Fruit fly (Drosophila melanogaster) whole organism, embryonic: ENCODE measurements around the gene fne.

Source experiments
- CG10321 ChIP-seq: fragments of 200-800 bp; sonication (Bioruptor generic); IDR thresholded peaks from 2 replicates; pipeline ENCODE4 v1.3.6; 2022; ENCODE audit warnings: missing biosample characterization, missing genetic modification characterization
- CG11560 ChIP-seq: fragments of 200-800 bp; sonication (Bioruptor generic); IDR thresholded peaks from 3 replicates; pipeline ENCODE4 v1.3.6; 2022; ENCODE audit warnings: missing biosample characterization, missing genetic modification characterization
- CG12299 ChIP-seq: fragments of 200-800 bp; sonication (Bioruptor generic); optimal IDR thresholded peaks from 2 replicates; lab custom pipeline; 2018; ENCODE audit warnings: missing biosample characterization, mild to moderate bottlenecking, missing genetic modification characterization
- CG13894 ChIP-seq: fragments of 200-800 bp; sonication (Bioruptor generic); optimal IDR thresholded peaks from 3 replicates; lab custom pipeline; 2018; ENCODE audit warnings: missing biosample characterization, mild to moderate bottlenecking, missing genetic modification characterization, moderate library complexity
- CG16815 ChIP-seq: fragments of 200-800 bp; sonication (Bioruptor generic); optimal IDR thresholded peaks from 3 replicates; lab custom pipeline; 2017; ENCODE audit warnings: missing biosample characterization, mild to moderate bottlenecking, missing genetic modification characterization
- CG17359 ChIP-seq: fragments of 200-800 bp; sonication (Bioruptor generic); optimal IDR thresholded peaks from 3 replicates; lab custom pipeline; 2018; ENCODE audit warnings: missing biosample characterization, mild to moderate bottlenecking, missing genetic modification characterization, moderate library complexity
- CG18619 ChIP-seq: fragments of 200-800 bp; sonication (Bioruptor generic); optimal IDR thresholded peaks from 3 replicates; lab custom pipeline; 2017; ENCODE audit warnings: missing biosample characterization, mild to moderate bottlenecking, missing genetic modification characterization
- CG2202 ChIP-seq: fragments of 200-800 bp; sonication (Bioruptor generic); optimal IDR thresholded peaks from 2 replicates; lab custom pipeline; 2018; ENCODE audit warnings: missing biosample characterization, mild to moderate bottlenecking, missing genetic modification characterization
- CG2678 ChIP-seq: fragments of 200-800 bp; sonication (Bioruptor generic); optimal IDR thresholded peaks from 3 replicates; lab custom pipeline; 2019; ENCODE audit warnings: missing biosample characterization, mild to moderate bottlenecking, missing genetic modification characterization, moderate library complexity
- CG4424 ChIP-seq: fragments of 200-800 bp; sonication (Bioruptor generic); optimal IDR thresholded peaks from 3 replicates; lab custom pipeline; 2016; ENCODE audit warnings: missing biosample characterization, missing genetic modification characterization
- CG4730 ChIP-seq: fragments of 200-800 bp; sonication (Bioruptor generic); IDR thresholded peaks from 2 replicates; pipeline ENCODE4 v1.3.6; 2022; ENCODE audit warnings: missing biosample characterization, missing genetic modification characterization
- CG6654 ChIP-seq: fragments of 200-800 bp; sonication (Bioruptor generic); optimal IDR thresholded peaks from 2 replicates; lab custom pipeline; 2017; ENCODE audit warnings: missing biosample characterization, mild to moderate bottlenecking, missing genetic modification characterization
- CG7556 ChIP-seq: fragments of 200-800 bp; sonication (Bioruptor generic); optimal IDR thresholded peaks from 2 replicates; lab custom pipeline; 2017; ENCODE audit warnings: missing biosample characterization, mild to moderate bottlenecking, missing genetic modification characterization
- CG8944 ChIP-seq: fragments of 200-800 bp; sonication (Bioruptor generic); optimal IDR thresholded peaks from 3 replicates; lab custom pipeline; 2016; ENCODE audit warnings: missing biosample characterization, missing genetic modification characterization
- D19A ChIP-seq: fragments of 200-800 bp; optimal IDR thresholded peaks from 3 replicates; lab custom pipeline; 2019; ENCODE audit warnings: missing biosample characterization, mild to moderate bottlenecking, missing genetic modification characterization, moderate library complexity
- Dek ChIP-seq: fragments of 200-800 bp; sonication (Bioruptor generic); optimal IDR thresholded peaks from 3 replicates; lab custom pipeline; 2019; ENCODE audit warnings: missing biosample characterization, mild to moderate bottlenecking, missing genetic modification characterization, moderate library complexity
- Dfd ChIP-seq, 2 experiments: fragments of >200 bp; optimal IDR thresholded peaks; 2 replicates each; lab custom pipeline; 2017; ENCODE audit warnings: missing biosample characterization in 2 of 2, missing genetic modification characterization in 2 of 2
- Ets65A ChIP-seq: fragments of 200-800 bp; sonication (Bioruptor generic); peaks from one replicate; lab custom pipeline; 2016; ENCODE audit warnings: missing biosample characterization, missing genetic modification characterization
- Fer3 ChIP-seq: fragments of 200-800 bp; sonication (Bioruptor generic); optimal IDR thresholded peaks from 2 replicates; lab custom pipeline; 2018; ENCODE audit warnings: missing biosample characterization, mild to moderate bottlenecking, missing genetic modification characterization, moderate library complexity
- Gug ChIP-seq: fragments of 200-800 bp; sonication (Bioruptor generic); IDR thresholded peaks from 4 replicates; pipeline ENCODE4 v1.3.6; 2022; ENCODE audit warnings: missing biosample characterization, missing genetic modification characterization
- HLHmδ ChIP-seq: fragments of 200-800 bp; sonication (Bioruptor generic); optimal IDR thresholded peaks from 2 replicates; lab custom pipeline; 2018; ENCODE audit warnings: missing biosample characterization, mild to moderate bottlenecking, missing genetic modification characterization, moderate library complexity
- Hand ChIP-seq: fragments of 200-800 bp; sonication (Bioruptor generic); optimal IDR thresholded peaks from 2 replicates; lab custom pipeline; 2017; ENCODE audit warnings: mild to moderate bottlenecking, missing biosample characterization, missing genetic modification reagents, missing genetic modification characterization
- Hey ChIP-seq: fragments of 200-800 bp; sonication (Bioruptor generic); optimal IDR thresholded peaks from 3 replicates; lab custom pipeline; 2018; ENCODE audit warnings: missing biosample characterization, mild to moderate bottlenecking, missing genetic modification characterization
- Hmr ChIP-seq: fragments of 200-800 bp; sonication (Bioruptor generic); optimal IDR thresholded peaks from 3 replicates; lab custom pipeline; 2017; ENCODE audit warnings: mild to moderate bottlenecking, missing biosample characterization, missing genetic modification reagents, missing genetic modification characterization
- Hr3 ChIP-seq: fragments of 200-800 bp; sonication (Bioruptor generic); optimal IDR thresholded peaks from 3 replicates; lab custom pipeline; 2016; ENCODE audit warnings: missing biosample characterization, missing genetic modification characterization
- Hr78 ChIP-seq, 2 experiments: fragments of 200-800 bp in 1 of 2; fragments of >200 bp in 1 of 2; sonication (Bioruptor generic) in 1 of 2; optimal IDR thresholded peaks; 2 replicates each; lab custom pipeline; 2017 to 2019; ENCODE audit warnings: missing biosample characterization in 2 of 2, missing genetic modification characterization in 2 of 2, mild to moderate bottlenecking in 1 of 2, moderate library complexity in 1 of 2
- Nf-YB ChIP-seq: fragments of 200-800 bp; sonication (Bioruptor generic); optimal IDR thresholded peaks from 3 replicates; lab custom pipeline; 2019; ENCODE audit warnings: missing biosample characterization, mild to moderate bottlenecking, missing genetic modification characterization, moderate library complexity
- Oli ChIP-seq: fragments of 200-800 bp; sonication (Bioruptor generic); optimal IDR thresholded peaks from 2 replicates; lab custom pipeline; 2018; ENCODE audit warnings: missing biosample characterization, mild to moderate bottlenecking, missing genetic modification characterization, moderate library complexity
- Pdp1 ChIP-seq, 2 experiments: fragments of 200-800 bp; sonication (Bioruptor generic); optimal IDR thresholded peaks; 3 replicates each; lab custom pipeline; 2016; ENCODE audit warnings: missing biosample characterization in 2 of 2, missing genetic modification characterization in 2 of 2, mild to moderate bottlenecking in 1 of 2, moderate library complexity in 1 of 2
- Ssrp ChIP-seq: fragments of 200-800 bp; sonication (Bioruptor generic); optimal IDR thresholded peaks from 2 replicates; lab custom pipeline; 2018; ENCODE audit warnings: missing biosample characterization, mild to moderate bottlenecking, missing genetic modification characterization, moderate library complexity
- bcd ChIP-seq: fragments of 200-800 bp; sonication (Bioruptor generic); optimal IDR thresholded peaks from 2 replicates; lab custom pipeline; 2017; ENCODE audit warnings: missing biosample characterization, mild to moderate bottlenecking, missing genetic modification characterization
- caup ChIP-seq: fragments of 200-800 bp; sonication (Bioruptor generic); optimal IDR thresholded peaks from 3 replicates; lab custom pipeline; 2017; ENCODE audit warnings: missing biosample characterization, mild to moderate bottlenecking, missing genetic modification characterization, moderate library complexity; ENCODE audit not compliant: severe bottlenecking
- chinmo ChIP-seq: fragments of 200-800 bp; sonication (Bioruptor generic); IDR thresholded peaks from 4 replicates; pipeline ENCODE4 v1.3.6; 2022; ENCODE audit warnings: missing biosample characterization, missing genetic modification characterization; ENCODE audit not compliant: partially characterized antibody
- crol ChIP-seq: fragments of 200-800 bp; sonication (Bioruptor generic); IDR thresholded peaks from 2 replicates; pipeline ENCODE4 v1.3.6; 2022; ENCODE audit warnings: missing biosample characterization, missing genetic modification characterization
- cwo ChIP-seq: fragments of 200-800 bp; sonication (Bioruptor generic); optimal IDR thresholded peaks from 3 replicates; lab custom pipeline; 2017; ENCODE audit warnings: missing biosample characterization, missing genetic modification characterization, mild to moderate bottlenecking, moderate library complexity, missing genetic modification reagents
- danr ChIP-seq: fragments of 200-800 bp; sonication (Bioruptor generic); IDR thresholded peaks from 2 replicates; pipeline ENCODE4 v1.3.6; 2022; ENCODE audit warnings: missing biosample characterization, missing genetic modification characterization
- dmrt11E ChIP-seq: fragments of 200-800 bp; sonication (Bioruptor generic); optimal IDR thresholded peaks from 3 replicates; lab custom pipeline; 2018; ENCODE audit warnings: missing biosample characterization, mild to moderate bottlenecking, missing genetic modification characterization, moderate library complexity
- ewg ChIP-seq: fragments of 200-800 bp; sonication (Bioruptor generic); optimal IDR thresholded peaks from 3 replicates; lab custom pipeline; 2017; ENCODE audit warnings: mild to moderate bottlenecking, missing biosample characterization, missing genetic modification reagents, missing genetic modification characterization
- exex ChIP-seq: fragments of 200-800 bp; sonication (Bioruptor generic); optimal IDR thresholded peaks from 4 replicates; lab custom pipeline; 2018; ENCODE audit warnings: missing biosample characterization, mild to moderate bottlenecking, missing genetic modification characterization, moderate library complexity
- jumu ChIP-seq: fragments of 200-800 bp; sonication (Bioruptor generic); optimal IDR thresholded peaks from 3 replicates; lab custom pipeline; 2016; ENCODE audit warnings: missing biosample characterization, missing genetic modification characterization
- pros ChIP-seq: fragments of 200-800 bp; sonication (Bioruptor generic); optimal IDR thresholded peaks from 3 replicates; lab custom pipeline; 2019; ENCODE audit warnings: missing biosample characterization, mild to moderate bottlenecking, missing genetic modification characterization, moderate library complexity
- row ChIP-seq: fragments of 200-800 bp; sonication (Bioruptor generic); IDR thresholded peaks from 3 replicates; pipeline ENCODE4 v1.3.6; 2022; ENCODE audit warnings: missing biosample characterization, missing genetic modification characterization
- scrt ChIP-seq: fragments of 200-800 bp; sonication (Bioruptor generic); optimal IDR thresholded peaks from 2 replicates; lab custom pipeline; 2018; ENCODE audit warnings: missing biosample characterization, mild to moderate bottlenecking, missing genetic modification characterization, moderate library complexity
- sim ChIP-seq: fragments of 200-800 bp; sonication (Bioruptor generic); IDR thresholded peaks from 2 replicates; pipeline ENCODE4 v1.3.6; 2022; ENCODE audit warnings: missing biosample characterization, missing genetic modification characterization
- unpg ChIP-seq: fragments of 200-800 bp; sonication (Bioruptor generic); optimal IDR thresholded peaks from 3 replicates; lab custom pipeline; 2018; ENCODE audit warnings: missing biosample characterization, mild to moderate bottlenecking, missing genetic modification characterization, moderate library complexity
- vnd ChIP-seq: fragments of 200-800 bp; sonication (Bioruptor generic); IDR thresholded peaks from 3 replicates; pipeline ENCODE4 v1.3.6; 2022; ENCODE audit warnings: missing biosample characterization, missing genetic modification characterization; ENCODE audit not compliant: partially characterized antibody
- vvl ChIP-seq: fragments of 200-800 bp; sonication (Bioruptor generic); IDR thresholded peaks from 2 replicates; pipeline ENCODE4 v1.3.6; 2022; ENCODE audit warnings: missing biosample characterization, missing genetic modification characterization
- zen2 ChIP-seq: fragments of 200-800 bp; sonication (Bioruptor generic); IDR thresholded peaks from 3 replicates; pipeline ENCODE4 v1.3.6; 2022; ENCODE audit warnings: missing biosample characterization, missing genetic modification characterization; ENCODE audit not compliant: partially characterized antibody

Gene fne

DNA sequence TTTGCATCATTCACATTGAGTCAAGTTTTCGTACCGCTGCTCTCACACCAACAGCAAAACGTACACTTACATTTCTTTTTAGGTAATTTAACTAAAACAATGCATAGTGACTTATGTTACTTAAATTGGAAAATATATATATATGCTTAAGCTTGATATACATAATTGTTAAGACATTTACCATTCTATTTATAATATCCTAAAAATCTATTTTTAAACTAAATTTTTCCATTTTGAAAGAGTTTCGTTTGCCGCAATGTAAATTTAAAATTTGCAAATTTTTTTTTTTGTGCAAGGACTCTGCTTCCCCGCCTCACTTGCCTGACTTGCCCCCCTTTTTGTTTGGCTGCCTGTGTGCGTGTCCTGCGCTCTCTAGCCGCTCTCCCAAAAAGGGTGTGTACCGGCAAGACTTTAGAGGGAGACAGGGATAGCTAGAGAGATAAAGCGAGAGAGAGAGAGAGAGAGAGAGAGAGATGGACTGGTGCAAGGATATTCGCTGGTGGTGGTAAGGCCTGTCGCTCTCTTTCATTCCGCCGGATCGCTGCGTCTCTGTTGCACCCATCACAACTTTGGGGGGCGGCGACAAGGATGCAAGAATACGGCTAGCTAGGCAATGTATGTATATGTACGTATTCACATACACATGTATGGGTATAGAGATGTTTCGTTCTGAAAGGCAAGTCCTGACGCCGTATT is 20.7 kb downstream of the fne start:
- no peak for TF ChIP-seq jumu (GFP tag; lab: Kevin White, UChicago)
- TF ChIP-seq CG10321 (GFP tag; lab: Robert Waterston, UW) = 0 out of 2 replicates have a peak, but pooled peaks have one; percentile 41
- no peak for TF ChIP-seq CG4730 (GFP tag; lab: Robert Waterston, UW)
- peak; percentile 56 for TF ChIP-seq D19A
- peak; percentile 76 for TF ChIP-seq Nf-YB (GFP tag; lab: Kevin White, UChicago)
- peak; percentile 28 for TF ChIP-seq Dek (tag; lab: Kevin White, UChicago)
- TF ChIP-seq chinmo (GFP tag; lab: Robert Waterston, UW) = 0 out of 4 replicates have a peak, but pooled peaks have one; percentile 56
- TF ChIP-seq Hmr = peak; percentile 72
- no peak for TF ChIP-seq vnd (GFP tag; lab: Robert Waterston, UW)
- TF ChIP-seq CG7556 (GFP tag; lab: Kevin White, UChicago) = peak; percentile 69
- TF ChIP-seq Gug (GFP tag; lab: Robert Waterston, UW) = no peak
- TF ChIP-seq Hand = peak; percentile 32
- TF ChIP-seq CG8944 (GFP tag; lab: Kevin White, UChicago) = no peak
- TF ChIP-seq CG12299 (tag; lab: Kevin White, UChicago) = no peak
- TF ChIP-seq zen2 (GFP tag; lab: Robert Waterston, UW) = no peak
- TF ChIP-seq Pdp1 (GFP tag; optimal IDR thresholded peaks at IDR 0.05; lab: Kevin White, UChicago) = no peak
- TF ChIP-seq vvl (GFP tag; lab: Robert Waterston, UW) = peak; percentile 31; the same call in 1 of the 2 replicates
- peak; percentile 34 for TF ChIP-seq bcd (GFP tag; lab: Kevin White, UChicago)
- peak; percentile 49 for TF ChIP-seq Fer3 (tag; lab: Kevin White, UChicago)
- peak; percentile 53 for TF ChIP-seq Oli (tag; lab: Kevin White, UChicago)
- TF ChIP-seq Hey = no peak
- peak; percentile 73 for TF ChIP-seq row
- peak; percentile 55 for TF ChIP-seq cwo (GFP tag; lab: Kevin White, UChicago)
- no peak for TF ChIP-seq Hr78 (GFP tag; optimal IDR thresholded peaks at IDR 0.05; lab: Kevin White, UChicago)
- TF ChIP-seq ewg (GFP tag; lab: Kevin White, UChicago) = peak; percentile 77
- TF ChIP-seq unpg (GFP tag; lab: Kevin White, UChicago) = peak; percentile 44
- no peak for TF ChIP-seq CG2202 (tag; lab: Kevin White, UChicago)
- peak; percentile 76 for TF ChIP-seq CG2678
- peak; percentile 24 for TF ChIP-seq caup (GFP tag; lab: Kevin White, UChicago)
- TF ChIP-seq sim (GFP tag; lab: Robert Waterston, UW) = no peak
- TF ChIP-seq Ssrp = peak; percentile 37
- no peak for TF ChIP-seq CG16815 (GFP tag; lab: Kevin White, UChicago)
- no peak for TF ChIP-seq CG4424 (GFP tag; lab: Kevin White, UChicago)
- TF ChIP-seq pros = peak; percentile 67
- TF ChIP-seq HLHmδ (GFP tag; lab: Kevin White, UChicago) = no peak
- TF ChIP-seq exex (tag; lab: Kevin White, UChicago) = peak; percentile 26
- TF ChIP-seq dmrt11E (tag; lab: Kevin White, UChicago) = peak; percentile 17
- no peak for TF ChIP-seq Dfd (GFP tag; optimal IDR thresholded peaks at IDR 0.05; lab: Kevin White, UChicago)
- TF ChIP-seq danr (GFP tag; lab: Robert Waterston, UW) = no peak
- no peak for TF ChIP-seq CG11560 (tag; lab: Robert Waterston, UW)
- TF ChIP-seq CG6654 (GFP tag; lab: Kevin White, UChicago) = no peak
- peak; percentile 46; the same call in 1 of the 2 replicates for TF ChIP-seq crol (GFP tag; lab: Robert Waterston, UW)
- peak; percentile 17 for TF ChIP-seq CG18619
- peak; percentile 24 for TF ChIP-seq CG13894
- peak; percentile 20 for TF ChIP-seq Hr3
- TF ChIP-seq CG17359 (tag; lab: Kevin White, UChicago) = peak; percentile 66
- TF ChIP-seq scrt (GFP tag; lab: Kevin White, UChicago) = peak; percentile 28
- no peak for TF ChIP-seq Ets65A
